Fruit fly (Drosophila melanogaster) S2 (cell line): ENCODE data around the gene CG13775.
A peak's percentile ranks its signal among the peaks of the same experiment; 100 is the strongest.

Experiments
- CG8478 ChIP-seq: fragments of >200 bp; optimal IDR thresholded peaks from 2 replicates; lab custom pipeline; 2018
- CTCF ChIP-seq, 2 experiments: fragments of >200 bp; optimal IDR thresholded peaks; 2 replicates each; lab custom pipeline; 2018

CG13775 gene

dm6 chr2L:6913964-6914363 is 42.8 kb downstream of the CG13775 start, which contains the start of gene Wee1:
Gene Wee1, minus strand, starts transcription at chr2L:6914138.
- TF ChIP-seq CG8478 (lab: Kevin White, UChicago) = no peak
- peak in 1 of 2 experiments; percentile 17 for TF ChIP-seq CTCF (optimal IDR thresholded peaks at IDR 0.05; lab: Kevin White, UChicago)

dm6 chr2L:6907761-6908160 is 49.0 kb downstream of the CG13775 start, which contains the start of the genes Polr1F and Rat1:
Gene Polr1F, minus strand, starts transcription at chr2L:6907844.
Gene Rat1, plus strand, starts transcription at chr2L:6908083.
- no peak for TF ChIP-seq CG8478 (lab: Kevin White, UChicago)
- TF ChIP-seq CTCF (optimal IDR thresholded peaks at IDR 0.05; lab: Kevin White, UChicago) = no peak
